Worm (Caenorhabditis elegans) whole organism, dauer: ENCODE data around the gene R11G1.1.

Experiments
- unc-62 ChIP-seq: sonication (generic microtip); optimal IDR thresholded peaks from 2 replicates; lab custom pipeline; 2017; ENCODE audit warnings: missing biosample characterization, missing genetic modification reagents, missing genetic modification characterization

Gene R11G1.1

ce11 chrX:3650100-3650809 lies 9.0 kb upstream of the R11G1.1 start, which contains the start of the genes sax-1 and R11G1.2:
sax-1 (minus strand) TSS chrX:3650150.
R11G1.2 (plus strand) TSS chrX:3650614.
- TF ChIP-seq unc-62 (GFP tag; lab: Kevin White, UChicago) = no peak

DNA sequence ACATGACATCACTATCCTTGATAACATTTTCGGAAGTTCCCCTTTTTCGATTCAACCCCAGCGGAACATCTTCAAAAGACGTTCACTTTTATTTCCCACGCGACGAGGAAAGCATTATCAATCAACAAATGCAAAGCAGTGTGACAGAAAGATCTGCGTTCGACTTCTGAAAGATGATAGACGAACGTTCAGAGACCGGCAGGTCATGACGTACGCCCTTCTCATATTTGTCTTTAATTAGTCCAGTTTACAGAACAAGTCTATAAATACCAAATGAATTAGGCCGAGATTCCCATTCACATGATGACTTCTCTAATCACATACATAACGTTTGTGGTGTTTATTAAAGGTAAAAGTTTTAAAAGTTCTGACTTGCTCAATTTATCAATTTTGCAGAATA lies 4.7 kb upstream of the R11G1.1 start, which contains the start of gene R11G1.11:
Gene R11G1.11 (plus strand): TSS at position 301 of the 400 bp plus-strand sequence.
- TF ChIP-seq unc-62 (GFP tag; lab: Kevin White, UChicago) = no peak

- no peak for TF ChIP-seq unc-62 (GFP tag; lab: Kevin White, UChicago)
Measured at ce11 chrX:3655972-3656371, 3.3 kb upstream of the R11G1.1 start, which contains the start of gene R11G1.7. R11G1.7 (plus strand) TSS chrX:3656272.

DNA sequence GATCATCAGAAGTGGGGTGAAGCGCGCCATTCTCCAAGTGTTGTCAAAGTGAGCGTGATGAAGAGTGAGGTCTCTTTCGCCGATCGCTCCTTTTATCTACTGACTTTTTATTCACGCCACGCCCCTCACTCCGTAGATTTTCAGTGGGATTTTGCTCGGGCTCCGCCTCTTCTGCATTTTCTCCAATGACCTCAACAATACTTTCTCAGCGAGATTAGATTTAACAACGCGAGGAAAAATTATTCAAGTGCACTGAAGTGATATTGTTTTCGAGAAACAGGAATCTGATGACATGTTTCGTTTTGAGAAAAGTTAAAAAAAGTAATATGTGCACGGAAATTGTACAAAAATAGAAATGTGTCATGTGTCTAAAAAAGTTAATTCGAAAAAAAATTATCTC lies 9.6 kb downstream of the R11G1.1 start, which contains the start of gene snet-1:
Gene snet-1 (minus strand): TSS at position 101 of the 400 bp plus-strand sequence.
- no peak for TF ChIP-seq unc-62 (GFP tag; lab: Kevin White, UChicago)

DNA sequence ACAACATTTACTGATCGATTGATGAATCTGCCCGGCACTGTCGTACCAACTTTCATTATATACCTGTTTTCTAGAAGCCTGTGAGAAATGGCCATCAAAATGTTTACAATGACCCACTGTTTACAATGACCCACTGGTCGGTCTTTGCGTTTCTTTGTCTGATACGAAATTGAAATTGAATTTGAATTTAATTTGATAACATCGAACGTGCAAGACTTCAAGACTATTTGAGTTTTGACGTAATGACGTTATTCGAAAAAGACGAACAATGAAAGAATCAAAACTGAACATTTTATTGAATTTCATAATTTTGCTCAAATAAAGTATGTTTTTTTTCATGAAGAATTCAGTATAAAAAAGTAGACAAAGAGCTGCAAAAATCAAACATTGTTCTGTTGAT lies 12.7 kb downstream of the R11G1.1 start, which contains the start of gene C02F12.5:
Gene C02F12.5 (minus strand): TSS at position 101 of the 400 bp plus-strand sequence.
- no peak for TF ChIP-seq unc-62 (GFP tag; lab: Kevin White, UChicago)

ce11 chrX:3673584-3674108 lies 14.4 kb downstream of the R11G1.1 start, which contains the start of gene ceh-63:
ceh-63 (minus strand) TSS chrX:3674058.
- no peak for TF ChIP-seq unc-62 (GFP tag; lab: Kevin White, UChicago)

- no peak for TF ChIP-seq unc-62 (GFP tag; lab: Kevin White, UChicago)
Measured at ce11 chrX:3678507-3679175, 19.3 kb downstream of the R11G1.1 start, which contains the start of gene tag-52. tag-52 (minus strand) TSS chrX:3678557.

ce11 chrX:3680544-3681214 lies 21.4 kb downstream of the R11G1.1 start, which contains the start of gene tsp-17:
tsp-17 (plus strand) TSS chrX:3681164.
- no peak for TF ChIP-seq unc-62 (GFP tag; lab: Kevin White, UChicago)

ce11 chrX:3683060-3683459 lies 23.8 kb downstream of the R11G1.1 start:
- no peak for TF ChIP-seq unc-62 (GFP tag; lab: Kevin White, UChicago)

- TF ChIP-seq unc-62 (GFP tag; lab: Kevin White, UChicago) = no peak
Measured at ce11 chrX:3686420-3686819, 27.1 kb downstream of the R11G1.1 start.

ce11 chrX:3689155-3689719 lies 29.9 kb downstream of the R11G1.1 start, which contains the start of gene tag-278:
tag-278 (minus strand) TSS chrX:3689205.
- TF ChIP-seq unc-62 (GFP tag; lab: Kevin White, UChicago) = no peak

DNA sequence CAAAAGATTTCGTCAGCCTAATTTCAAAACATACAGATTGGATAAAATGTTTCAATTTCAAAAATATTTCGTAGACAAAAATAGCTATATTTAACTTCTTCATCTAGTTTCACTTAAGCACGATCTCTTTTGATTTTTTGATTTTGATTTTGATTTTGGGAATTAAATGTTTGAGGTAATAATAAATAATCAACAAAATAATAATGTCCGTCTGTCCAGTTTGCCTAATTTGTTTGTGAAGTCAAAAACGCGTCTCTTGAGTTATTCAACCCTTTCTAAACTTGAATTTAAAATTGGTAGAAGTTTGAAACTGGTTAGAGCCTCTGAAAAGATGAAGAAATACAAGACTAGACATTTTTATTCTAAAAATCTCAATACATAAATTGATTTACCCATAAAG lies 30.5 kb downstream of the R11G1.1 start:
- no peak for TF ChIP-seq unc-62 (GFP tag; lab: Kevin White, UChicago)

DNA sequence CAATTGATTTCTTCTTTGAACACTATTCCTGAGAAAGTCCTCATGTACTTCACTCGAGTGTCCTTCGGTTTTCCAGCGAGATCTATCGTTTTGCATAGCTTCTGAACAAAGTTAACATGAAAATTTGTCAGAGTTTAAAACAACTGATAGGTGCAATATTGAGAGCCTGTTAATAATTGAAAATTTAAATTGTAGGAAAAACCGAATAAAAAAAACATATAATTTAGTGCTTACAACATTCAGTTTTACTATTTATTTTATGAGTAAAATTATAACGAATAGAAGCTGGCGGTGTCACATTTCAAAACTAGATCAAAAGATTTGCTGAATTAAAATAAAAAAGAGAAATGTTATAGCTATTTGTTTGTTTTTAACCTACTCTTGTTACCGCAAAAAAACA lies 33.8 kb downstream of the R11G1.1 start, which contains the start of gene C02F12.8:
Gene C02F12.8 (minus strand): TSS at position 101 of the 400 bp plus-strand sequence.
- no peak for TF ChIP-seq unc-62 (GFP tag; lab: Kevin White, UChicago)

DNA sequence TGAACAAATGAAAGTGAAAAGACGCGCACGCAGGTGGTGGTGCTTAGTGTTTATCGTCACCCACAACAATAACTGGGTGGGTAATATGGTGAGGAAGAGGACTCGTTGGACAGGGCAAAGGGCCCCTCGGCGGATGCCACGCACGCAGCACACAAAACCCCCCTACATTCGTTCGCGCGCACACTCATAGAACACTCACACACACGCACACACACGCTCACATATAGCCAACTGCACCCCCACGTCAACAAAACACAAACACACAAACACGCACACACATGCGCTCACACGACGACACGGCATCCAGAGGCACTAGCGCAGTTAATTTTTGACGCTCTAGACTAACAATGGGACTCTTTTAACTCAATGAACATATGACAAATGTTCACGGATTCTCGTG lies 34.9 kb downstream of the R11G1.1 start:
- no peak for TF ChIP-seq unc-62 (GFP tag; lab: Kevin White, UChicago)

ce11 chrX:3695826-3696225 lies 36.5 kb downstream of the R11G1.1 start:
- no peak for TF ChIP-seq unc-62 (GFP tag; lab: Kevin White, UChicago)
